Fruit fly (Drosophila melanogaster) whole organism, adult: ENCODE measurements around the gene Sws1.

Source experiments
- CG12768 ChIP-seq: fragments of 200-800 bp; sonication (Bioruptor generic); optimal IDR thresholded peaks from 2 replicates; lab custom pipeline; 2017; ENCODE audit warnings: missing biosample characterization, missing genetic modification characterization, mild to moderate bottlenecking, moderate library complexity, missing genetic modification reagents
- CG1620 ChIP-seq: fragments of 200-800 bp; sonication (Bioruptor generic); optimal IDR thresholded peaks from 2 replicates; lab custom pipeline; 2016; ENCODE audit warnings: missing biosample characterization, missing genetic modification characterization
- CG5204 ChIP-seq: fragments of 200-800 bp; sonication (Bioruptor generic); optimal IDR thresholded peaks from 2 replicates; lab custom pipeline; 2016; ENCODE audit warnings: missing biosample characterization, missing genetic modification characterization
- CG7101 ChIP-seq: fragments of 200-800 bp; sonication (Bioruptor generic); optimal IDR thresholded peaks from 2 replicates; lab custom pipeline; 2018; ENCODE audit warnings: missing biosample characterization, mild to moderate bottlenecking, missing genetic modification characterization, moderate library complexity
- Clk ChIP-seq: fragments of 200-800 bp; sonication (Bioruptor generic); optimal IDR thresholded peaks from 2 replicates; lab custom pipeline; 2017; ENCODE audit warnings: missing biosample characterization, missing genetic modification characterization
- Crg-1 ChIP-seq: fragments of 200-800 bp; sonication (Bioruptor generic); optimal IDR thresholded peaks from 2 replicates; lab custom pipeline; 2016; ENCODE audit warnings: missing biosample characterization, missing genetic modification characterization
- Mnt ChIP-seq: fragments of 200-800 bp; sonication (Bioruptor generic); optimal IDR thresholded peaks from 2 replicates; lab custom pipeline; 2016; ENCODE audit warnings: missing biosample characterization, mild to moderate bottlenecking, missing genetic modification characterization
- bab1 ChIP-seq: fragments of 200-800 bp; sonication (Bioruptor generic); optimal IDR thresholded peaks from 3 replicates; lab custom pipeline; 2019; ENCODE audit warnings: missing biosample characterization, mild to moderate bottlenecking, missing genetic modification characterization, moderate library complexity
- cic ChIP-seq: fragments of 200-800 bp; sonication (Bioruptor generic); optimal IDR thresholded peaks from 2 replicates; lab custom pipeline; 2017; ENCODE audit warnings: missing biosample characterization, mild to moderate bottlenecking, missing genetic modification characterization, moderate library complexity
- kay ChIP-seq: fragments of 200-800 bp; sonication (Bioruptor generic); peaks from one replicate; lab custom pipeline; 2016; ENCODE audit warnings: missing biosample characterization, missing genetic modification characterization, borderline replicate concordance
- pad ChIP-seq: fragments of 200-800 bp; sonication (Bioruptor generic); optimal IDR thresholded peaks from 3 replicates; lab custom pipeline; 2017; ENCODE audit warnings: missing biosample characterization, missing genetic modification characterization, mild to moderate bottlenecking, moderate library complexity, missing genetic modification reagents
- tj ChIP-seq: fragments of 200-800 bp; sonication (Bioruptor generic); optimal IDR thresholded peaks from 3 replicates; lab custom pipeline; 2017; ENCODE audit warnings: missing biosample characterization, mild to moderate bottlenecking, missing genetic modification characterization, moderate library complexity

DNA sequence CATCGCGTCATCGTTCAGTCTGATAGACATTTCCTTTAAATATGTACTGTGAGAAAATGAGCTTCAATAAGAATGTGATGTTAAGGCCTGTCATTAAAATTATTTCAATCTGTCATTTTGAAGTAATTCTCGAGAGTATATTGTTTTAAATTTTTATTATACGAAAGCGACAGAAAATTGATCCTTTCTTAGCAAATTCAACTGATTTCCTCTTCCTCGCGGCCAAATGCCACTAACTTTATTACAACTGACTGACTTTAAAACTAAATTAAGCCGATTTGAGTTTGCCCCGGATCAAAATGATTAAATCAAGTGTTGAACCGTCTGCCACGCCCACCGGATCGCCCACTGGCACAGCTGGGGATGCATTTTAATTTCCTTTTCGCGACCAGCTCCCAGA is 22.1 kb downstream of the Sws1 start, which contains the start of gene CG3515:
- TF ChIP-seq cic (GFP tag; lab: Kevin White, UChicago): no peak
- TF ChIP-seq CG7101 (tag; lab: Kevin White, UChicago): no peak
- TF ChIP-seq CG1620 (GFP tag; lab: Kevin White, UChicago): no peak
- no peak for TF ChIP-seq kay (GFP tag; lab: Kevin White, UChicago)
- TF ChIP-seq Crg-1: no peak
- TF ChIP-seq CG12768: no peak
- TF ChIP-seq Clk: no peak
- TF ChIP-seq bab1 (GFP tag; lab: Kevin White, UChicago): no peak
- no peak for TF ChIP-seq tj
- no peak for TF ChIP-seq pad
- TF ChIP-seq CG5204: no peak
- TF ChIP-seq Mnt (GFP tag; lab: Kevin White, UChicago): no peak
